Worm (Caenorhabditis elegans) whole organism, L1 larva: ENCODE results near the gene T27E4.7.

Experiments used
- C34B4.2 ChIP-seq: sonication (generic microtip); optimal IDR thresholded peaks from 2 replicates; lab custom pipeline; 2017; ENCODE audit warnings: mild to moderate bottlenecking, missing genetic modification characterization, missing compliant biosample characterization
- F16B12.6 ChIP-seq: fragments of 150-350 bp; optimal IDR thresholded peaks from 2 replicates; lab custom pipeline; 2014; ENCODE audit warnings: missing biosample characterization, missing genetic modification characterization
- Y116A8C.19 ChIP-seq: sonication (generic microtip); optimal IDR thresholded peaks from 2 replicates; lab custom pipeline; 2016; ENCODE audit warnings: missing compliant biosample characterization, missing genetic modification characterization, borderline replicate concordance
- aha-1 ChIP-seq: fragments of 150-350 bp; optimal IDR thresholded peaks from 2 replicates; lab custom pipeline; 2014; ENCODE audit warnings: missing biosample characterization, missing genetic modification characterization
- blmp-1 ChIP-seq: fragments of 150-350 bp; optimal IDR thresholded peaks from 2 replicates; lab custom pipeline; 2014; ENCODE audit warnings: missing biosample characterization, missing genetic modification characterization
- ceh-63 ChIP-seq: fragments of 200-800 bp; sonication (Bioruptor generic); optimal IDR thresholded peaks from 2 replicates; lab custom pipeline; 2018; ENCODE audit warnings: mild to moderate bottlenecking, missing genetic modification characterization, missing compliant biosample characterization
- ceh-8 ChIP-seq: fragments of 200-800 bp; sonication (Bioruptor generic); optimal IDR thresholded peaks from 2 replicates; lab custom pipeline; 2018; ENCODE audit warnings: mild to moderate bottlenecking, missing genetic modification characterization, moderate library complexity, missing compliant biosample characterization
- ceh-82 ChIP-seq, 3 experiments: fragments of 150-350 bp in 1 of 3; sonication (generic microtip) in 2 of 3; optimal IDR thresholded peaks; 2 replicates each; lab custom pipeline; 2014 to 2017; ENCODE audit warnings: missing biosample characterization in 3 of 3, missing genetic modification characterization in 3 of 3
- ceh-90 ChIP-seq: sonication (generic microtip); optimal IDR thresholded peaks from 2 replicates; lab custom pipeline; 2016; ENCODE audit warnings: missing genetic modification characterization, missing compliant biosample characterization
- ces-1 ChIP-seq: fragments of 150-350 bp; optimal IDR thresholded peaks from 2 replicates; lab custom pipeline; 2014; ENCODE audit warnings: missing biosample characterization, missing genetic modification reagents, missing genetic modification characterization
- dsc-1 ChIP-seq: sonication (generic microtip); optimal IDR thresholded peaks from 2 replicates; lab custom pipeline; 2016; ENCODE audit warnings: mild to moderate bottlenecking, missing genetic modification characterization, missing compliant biosample characterization
- efl-1 ChIP-seq, 4 experiments: fragments of 150-350 bp; optimal IDR thresholded peaks in 3 of 4; peaks in 1 of 4; 1 replicate in 1 of 4; 2 replicates in 3 of 4; lab custom pipeline; 2014; ENCODE audit warnings: missing biosample characterization in 2 of 4, missing genetic modification characterization in 2 of 4, missing genetic modification reagents in 2 of 4
- egl-13 ChIP-seq: sonication (generic microtip); optimal IDR thresholded peaks from 2 replicates; lab custom pipeline; 2016; ENCODE audit warnings: missing genotype, missing genetic modification reagents, missing genetic modification characterization, missing compliant biosample characterization
- egl-27 ChIP-seq, 2 experiments: fragments of 150-350 bp in 1 of 2; sonication (generic microtip); optimal IDR thresholded peaks; 3 replicates each; lab custom pipeline; 2017 to 2018; ENCODE audit warnings: missing biosample characterization in 2 of 2, missing genetic modification characterization in 2 of 2, missing genetic modification reagents in 2 of 2
- elt-2 ChIP-seq: sonication (generic microtip); optimal IDR thresholded peaks from 2 replicates; lab custom pipeline; 2016; ENCODE audit warnings: missing genetic modification characterization, mild to moderate bottlenecking, inconsistent platforms, missing compliant biosample characterization, missing genetic modification reagents
- fkh-8 ChIP-seq: sonication (generic microtip); optimal IDR thresholded peaks from 2 replicates; lab custom pipeline; 2016; ENCODE audit warnings: mild to moderate bottlenecking, missing genetic modification characterization, missing compliant biosample characterization
- hlh-17 ChIP-seq: fragments of 200-800 bp; sonication (Bioruptor generic); optimal IDR thresholded peaks from 2 replicates; lab custom pipeline; 2018; ENCODE audit warnings: missing genetic modification characterization, mild to moderate bottlenecking, missing compliant biosample characterization, moderate library complexity, borderline replicate concordance
- hlh-4 ChIP-seq: sonication (generic microtip); optimal IDR thresholded peaks from 2 replicates; lab custom pipeline; 2016; ENCODE audit warnings: mild to moderate bottlenecking, missing genetic modification characterization, missing compliant biosample characterization
- irx-1 ChIP-seq: sonication (generic microtip); optimal IDR thresholded peaks from 2 replicates; lab custom pipeline; 2016; ENCODE audit warnings: missing genetic modification characterization, missing compliant biosample characterization
- isw-1 ChIP-seq: fragments of 200-800 bp; sonication (Bioruptor generic); IDR thresholded peaks from 2 replicates; pipeline ENCODE4 v1.3.6; 2022; ENCODE audit warnings: missing genetic modification characterization, missing compliant biosample characterization
- jun-1 ChIP-seq: fragments of 150-350 bp; optimal IDR thresholded peaks from 2 replicates; lab custom pipeline; 2014; ENCODE audit warnings: missing biosample characterization, missing genetic modification reagents, missing genetic modification characterization
- lin-39 ChIP-seq: fragments of 150-350 bp; optimal IDR thresholded peaks from 2 replicates; lab custom pipeline; 2014; ENCODE audit warnings: missing biosample characterization, missing genetic modification reagents, missing genetic modification characterization
- lsy-2 ChIP-seq, 2 experiments: fragments of 150-350 bp; optimal IDR thresholded peaks; 2 replicates each; lab custom pipeline; 2014; ENCODE audit warnings: missing biosample characterization in 2 of 2, missing genetic modification characterization in 2 of 2
- mdl-1 ChIP-seq, 2 experiments: fragments of 150-350 bp; optimal IDR thresholded peaks; 2 replicates each; lab custom pipeline; 2014 to 2017; ENCODE audit warnings: missing biosample characterization in 2 of 2, missing genetic modification characterization in 2 of 2, inconsistent platforms in 1 of 2
- mef-2 ChIP-seq: fragments of 150-350 bp; optimal IDR thresholded peaks from 2 replicates; lab custom pipeline; 2014; ENCODE audit warnings: missing biosample characterization, missing genetic modification characterization
- nhr-28 ChIP-seq: fragments of 150-350 bp; optimal IDR thresholded peaks from 2 replicates; lab custom pipeline; 2014; ENCODE audit warnings: missing biosample characterization, missing genetic modification characterization
- nhr-47 ChIP-seq: sonication (generic microtip); optimal IDR thresholded peaks from 2 replicates; lab custom pipeline; 2016; ENCODE audit warnings: mild to moderate bottlenecking, missing genetic modification characterization, moderate library complexity, missing compliant biosample characterization
- nhr-76 ChIP-seq: sonication (generic microtip); optimal IDR thresholded peaks from 2 replicates; lab custom pipeline; 2017; ENCODE audit warnings: missing biosample characterization, missing genetic modification characterization
- nhr-77 ChIP-seq: fragments of 150-350 bp; optimal IDR thresholded peaks from 2 replicates; lab custom pipeline; 2014; ENCODE audit warnings: missing biosample characterization, missing genetic modification characterization
- nhr-85 ChIP-seq: sonication (generic microtip); peaks from one replicate; lab custom pipeline; 2016; ENCODE audit warnings: missing genetic modification characterization, inconsistent platforms, missing compliant biosample characterization
- pag-3 ChIP-seq: sonication (generic microtip); optimal IDR thresholded peaks from 2 replicates; lab custom pipeline; 2017; ENCODE audit warnings: missing genetic modification characterization, mild to moderate bottlenecking, missing compliant biosample characterization, antibody characterized with exemption, borderline replicate concordance; ENCODE audit not compliant: insufficient read depth
- sup-37 ChIP-seq: fragments of 200-800 bp; sonication (Bioruptor generic); optimal IDR thresholded peaks from 2 replicates; lab custom pipeline; 2018; ENCODE audit warnings: mild to moderate bottlenecking, missing genetic modification characterization, missing compliant biosample characterization
- unc-130 ChIP-seq: fragments of 150-350 bp; optimal IDR thresholded peaks from 2 replicates; lab custom pipeline; 2017; ENCODE audit warnings: missing biosample characterization, missing genetic modification characterization, inconsistent platforms
- unc-86 ChIP-seq: sonication (generic microtip); optimal IDR thresholded peaks from 2 replicates; lab custom pipeline; 2016; ENCODE audit warnings: missing genetic modification characterization, missing compliant biosample characterization
- xbp-1 ChIP-seq: sonication (generic microtip); optimal IDR thresholded peaks from 2 replicates; lab custom pipeline; 2016; ENCODE audit warnings: missing genetic modification characterization, missing compliant biosample characterization
- ztf-11 ChIP-seq, 2 experiments: sonication (generic microtip); optimal IDR thresholded peaks; 2 replicates each; lab custom pipeline; 2016 to 2017; ENCODE audit warnings: missing genetic modification characterization in 2 of 2, missing biosample characterization in 1 of 2, missing compliant biosample characterization in 1 of 2

The T27E4.7 gene

ce11 chrV:9065001-9065400 lies 11.1 kb downstream of the T27E4.7 start:
- no peak for TF ChIP-seq aha-1 (tag; lab: Kevin White, UChicago)
- no peak for TF ChIP-seq lsy-2 (tag; optimal IDR thresholded peaks at IDR 0.05; lab: Kevin White, UChicago)
- no peak for TF ChIP-seq sup-37 (GFP tag; lab: Kevin White, UChicago)
- no peak for TF ChIP-seq ces-1
- no peak for TF ChIP-seq hlh-17 (GFP tag; lab: Kevin White, UChicago)
- no peak for TF ChIP-seq unc-130 (tag; lab: Kevin White, UChicago)
- no peak for TF ChIP-seq unc-86 (tag; lab: Kevin White, UChicago)
- TF ChIP-seq ceh-63 (GFP tag; lab: Kevin White, UChicago) = no peak
- no peak for TF ChIP-seq pag-3 (tag; lab: Kevin White, UChicago)
- TF ChIP-seq F16B12.6 (tag; lab: Kevin White, UChicago) = no peak
- no peak for TF ChIP-seq nhr-28
- no peak for TF ChIP-seq efl-1 (optimal IDR thresholded peaks at IDR 0.05; lab: Kevin White, UChicago)
- TF ChIP-seq efl-1 (GFP tag; optimal IDR thresholded peaks at IDR 0.05 in 1 of 2; lab: Kevin White, UChicago) = peak in 1 of 2 experiments; percentile 29
- TF ChIP-seq nhr-85 (tag; lab: Kevin White, UChicago) = peak; percentile 54
- TF ChIP-seq nhr-77 (tag; lab: Kevin White, UChicago) = no peak

ce11 chrV:9063134-9063533 lies 13.0 kb downstream of the T27E4.7 start:
- no peak for TF ChIP-seq nhr-76 (tag; lab: Kevin White, UChicago)
- no peak for TF ChIP-seq efl-1 (optimal IDR thresholded peaks at IDR 0.05; lab: Kevin White, UChicago)
- TF ChIP-seq efl-1 (GFP tag; optimal IDR thresholded peaks at IDR 0.05 in 1 of 2; lab: Kevin White, UChicago) = peak in 1 of 2 experiments; percentile 89
- peak; percentile 18 for TF ChIP-seq blmp-1
- peak; percentile 23 for TF ChIP-seq nhr-85 (tag; lab: Kevin White, UChicago)

ce11 chrV:9062341-9062740 lies 13.8 kb downstream of the T27E4.7 start, which contains the start of gene C25E10.12:
C25E10.12 (minus strand) TSS chrV:9062441.
- TF ChIP-seq ztf-11 (tag; optimal IDR thresholded peaks at IDR 0.05; lab: Kevin White, UChicago) (no peak), egl-27 (tag; optimal IDR thresholded peaks at IDR 0.05; lab: Kevin White, UChicago) (no peak), lsy-2 (tag; optimal IDR thresholded peaks at IDR 0.05; lab: Kevin White, UChicago) (no peak), xbp-1 (no peak), elt-2 (tag; lab: Kevin White, UChicago) (no peak), jun-1 (tag; lab: Kevin White, UChicago) (no peak), pag-3 (tag; lab: Kevin White, UChicago) (no peak), nhr-47 (tag; lab: Kevin White, UChicago) (no peak), mef-2 (tag; lab: Kevin White, UChicago) (no peak), unc-130 (tag; lab: Kevin White, UChicago) (no peak)

ce11 chrV:9059468-9059867 lies 16.7 kb downstream of the T27E4.7 start, which contains the start of the genes C25E10.16 and C25E10.13:
C25E10.16 (minus strand) TSS chrV:9059568.
C25E10.13 (plus strand) TSS chrV:9059723.
- no peak for TF ChIP-seq irx-1 (tag; lab: Kevin White, UChicago)
- TF ChIP-seq ceh-90 (tag; lab: Kevin White, UChicago) = no peak
- TF ChIP-seq C34B4.2 = no peak
- TF ChIP-seq fkh-8 (tag; lab: Kevin White, UChicago) = peak; percentile 26
- no peak for TF ChIP-seq ceh-8
- no peak for TF ChIP-seq ztf-11 (tag; optimal IDR thresholded peaks at IDR 0.05; lab: Kevin White, UChicago)
- TF ChIP-seq egl-13 (tag; lab: Kevin White, UChicago) = no peak

ce11 chrV:9058627-9059026 lies 17.5 kb downstream of the T27E4.7 start, which contains the start of gene C25E10.11:
C25E10.11 (minus strand) TSS chrV:9058727.
- no peak for TF ChIP-seq isw-1 (GFP tag; lab: Robert Waterston, UW)
- no peak for TF ChIP-seq lin-39 (tag; lab: Kevin White, UChicago)
- TF ChIP-seq ceh-82 (tag; optimal IDR thresholded peaks at IDR 0.05; lab: Kevin White, UChicago) = no peak
- no peak for TF ChIP-seq dsc-1 (tag; lab: Kevin White, UChicago)
- no peak for TF ChIP-seq mdl-1 (tag; optimal IDR thresholded peaks at IDR 0.05; lab: Kevin White, UChicago)
- TF ChIP-seq egl-13 (tag; lab: Kevin White, UChicago) = no peak
- TF ChIP-seq hlh-4 (tag; lab: Kevin White, UChicago) = no peak
- TF ChIP-seq ceh-63 (GFP tag; lab: Kevin White, UChicago) = no peak
- TF ChIP-seq unc-86 (tag; lab: Kevin White, UChicago) = no peak
- TF ChIP-seq Y116A8C.19 (tag; lab: Kevin White, UChicago) = no peak
- TF ChIP-seq, all 84 proteins: peak for 0
